Fruit fly (Drosophila melanogaster): ENCODE data around the gene sloth2.

The sloth2 gene

dm6 chrX:6969364-6970137, 41.6 kb upstream of the sloth2 start, which contains the start of gene CG4586 (continued):
- TF ChIP-seq Ravus (GFP tag; IDR thresholded peaks at IDR 0.05) = peak; percentile 76
- TF ChIP-seq Hr3 (GFP tag; optimal IDR thresholded peaks at IDR 0.05) = peak; percentile 75
- TF ChIP-seq inv (GFP tag; IDR thresholded peaks at IDR 0.05; ENCODE audit: partially characterized antibody) = no peak
- peak; percentile 92 for TF ChIP-seq onecut (GFP tag; IDR thresholded peaks at IDR 0.05)
- peak; percentile 83 for TF ChIP-seq CG4730 (GFP tag; IDR thresholded peaks at IDR 0.05)
- TF ChIP-seq bbx (GFP tag; IDR thresholded peaks at IDR 0.05; ENCODE audit: partially characterized antibody) = no peak
- peak; percentile 72 for TF ChIP-seq grn (GFP tag; optimal IDR thresholded peaks at IDR 0.05)
- TF ChIP-seq Elba2 (GFP tag; optimal IDR thresholded peaks at IDR 0.05) = peak; percentile 56
- TF ChIP-seq Dref (GFP tag; IDR thresholded peaks at IDR 0.05) = no peak; the same call in 1 of the 2 replicates
- peak; percentile 78; the same call in 1 of the 2 replicates for TF ChIP-seq ham (GFP tag; IDR thresholded peaks at IDR 0.05)
- TF ChIP-seq CG17802 (tag; optimal IDR thresholded peaks at IDR 0.05) = peak; percentile 80
- TF ChIP-seq CG31441 (GFP tag; IDR thresholded peaks at IDR 0.05) = peak; percentile 96
- TF ChIP-seq CG9876 (GFP tag; optimal IDR thresholded peaks at IDR 0.05) = peak; percentile 89
- TF ChIP-seq CG18262 (tag; optimal IDR thresholded peaks at IDR 0.05) = peak; percentile 90
- TF ChIP-seq CG8281 (tag; optimal IDR thresholded peaks at IDR 0.05) = peak; percentile 79
- no peak for TF ChIP-seq tna (GFP tag; IDR thresholded peaks at IDR 0.05; ENCODE audit: partially characterized antibody)
- TF ChIP-seq MBD-R2 (GFP tag; IDR thresholded peaks at IDR 0.05) = peak; percentile 90
- TF ChIP-seq CG6654 (GFP tag; optimal IDR thresholded peaks at IDR 0.05) = peak; percentile 84
- no peak for TF ChIP-seq knrl (GFP tag; IDR thresholded peaks at IDR 0.05; ENCODE audit: partially characterized antibody)
- TF ChIP-seq chif (GFP tag; optimal IDR thresholded peaks at IDR 0.05) = peak; percentile 92
- peak; percentile 94 for TF ChIP-seq bab2 (GFP tag; optimal IDR thresholded peaks at IDR 0.05)
- TF ChIP-seq br (optimal IDR thresholded peaks at IDR 0.05) = no peak
- TF ChIP-seq Sry-δ (GFP tag; optimal IDR thresholded peaks at IDR 0.05) = peak; percentile 64
- no peak for TF ChIP-seq chinmo (GFP tag; IDR thresholded peaks at IDR 0.05; ENCODE audit: partially characterized antibody)
- peak; percentile 80 for TF ChIP-seq dimm (GFP tag; IDR thresholded peaks at IDR 0.05)
- TF ChIP-seq CG8290 (GFP tag; optimal IDR thresholded peaks at IDR 0.05) = peak; percentile 80
- peak; percentile 62 to 99 for TF ChIP-seq CG8290 (tag; optimal IDR thresholded peaks at IDR 0.05)
- TF ChIP-seq CG17186 (GFP tag; optimal IDR thresholded peaks at IDR 0.05) = peak; percentile 69
- TF ChIP-seq Ssrp (tag; optimal IDR thresholded peaks at IDR 0.05) = peak; percentile 69
- peak; percentile 46 for TF ChIP-seq abd-A (tag; optimal IDR thresholded peaks at IDR 0.05)
- peak; percentile 93 for TF ChIP-seq B-H2 (GFP tag; optimal IDR thresholded peaks at IDR 0.05)
- TF ChIP-seq Antp (GFP tag; optimal IDR thresholded peaks at IDR 0.05) = peak; percentile 94
- TF ChIP-seq Jarid2 (GFP tag; optimal IDR thresholded peaks at IDR 0.05) = peak; percentile 81
- peak; percentile 91 for TF ChIP-seq tin (GFP tag; optimal IDR thresholded peaks at IDR 0.05)
- TF ChIP-seq Awh (GFP tag; IDR thresholded peaks at IDR 0.05) = peak; percentile 96
- TF ChIP-seq Dfd (GFP tag; optimal IDR thresholded peaks at IDR 0.05) = no peak
- peak; percentile 96 for TF ChIP-seq lilli (GFP tag; optimal IDR thresholded peaks at IDR 0.05)
- TF ChIP-seq CG10267 (tag; optimal IDR thresholded peaks at IDR 0.05) = peak; percentile 86
- TF ChIP-seq kni (GFP tag; optimal IDR thresholded peaks at IDR 0.05) = peak; percentile 34
- TF ChIP-seq CG10654 (GFP tag; optimal IDR thresholded peaks at IDR 0.05) = peak; percentile 95
- peak; percentile 96 for TF ChIP-seq CG12299 (tag; optimal IDR thresholded peaks at IDR 0.05)
- TF ChIP-seq Hmr (GFP tag; optimal IDR thresholded peaks at IDR 0.05) = peak; percentile 98
- TF ChIP-seq CG11696 (GFP tag; IDR thresholded peaks at IDR 0.05) = peak; percentile 93
- TF ChIP-seq Doc2 (GFP tag; IDR thresholded peaks at IDR 0.05) = peak; percentile 65; the same call in 1 of the 2 replicates
- TF ChIP-seq aop (GFP tag; IDR thresholded peaks at IDR 0.05) = peak; percentile 60
- TF ChIP-seq kay (GFP tag; optimal IDR thresholded peaks at IDR 0.05) = peak; percentile 80
- TF ChIP-seq Pdp1 (GFP tag; optimal IDR thresholded peaks at IDR 0.05) = peak; percentile 92
- peak; percentile 78 for TF ChIP-seq Nf-YC (tag; optimal IDR thresholded peaks at IDR 0.05)
- peak; percentile 95 for TF ChIP-seq CG18476 (GFP tag; optimal IDR thresholded peaks at IDR 0.05)
- peak; percentile 96 for TF ChIP-seq ATbp (GFP tag; optimal IDR thresholded peaks at IDR 0.05)
